Worm (Caenorhabditis elegans): ENCODE data around the gene F20G2.5.

The F20G2.5 gene

ce11 chrV:13739901-13740300 lies 31.4 kb upstream of the F20G2.5 start:
- TF ChIP-seq egl-27 (tag; optimal IDR thresholded peaks at IDR 0.05): no peak
- TF ChIP-seq fos-1 (tag; optimal IDR thresholded peaks at IDR 0.05): peak; percentile 51
- TF ChIP-seq sma-9 (GFP tag; optimal IDR thresholded peaks at IDR 0.05): peak; percentile 40
- no peak for TF ChIP-seq sma-9 (tag; optimal IDR thresholded peaks at IDR 0.05)

ce11 chrV:13744901-13745300 lies 26.4 kb upstream of the F20G2.5 start, which contains the start of gene F35E12.9:
TSS of gene F35E12.9 (minus strand) at chrV:13745127.
- no peak for TF ChIP-seq nhr-129 (tag; optimal IDR thresholded peaks at IDR 0.05)
- TF ChIP-seq lin-11 (tag; optimal IDR thresholded peaks at IDR 0.05): no peak
- TF ChIP-seq elt-1 (tag; optimal IDR thresholded peaks at IDR 0.05): no peak
- no peak for TF ChIP-seq mdl-1 (tag; optimal IDR thresholded peaks at IDR 0.05)
- TF ChIP-seq gmeb-1 (tag; optimal IDR thresholded peaks at IDR 0.05): peak; percentile 40
- peak; percentile 3 for TF ChIP-seq F13H6.1 (tag; optimal IDR thresholded peaks at IDR 0.05)
- TF ChIP-seq fos-1 (tag; optimal IDR thresholded peaks at IDR 0.05): peak; percentile 98
- TF ChIP-seq sma-9 (GFP tag; optimal IDR thresholded peaks at IDR 0.05): peak; percentile 22
- no peak for TF ChIP-seq sma-9 (tag; optimal IDR thresholded peaks at IDR 0.05)
- peak; percentile 46 for TF ChIP-seq skn-1 (tag; optimal IDR thresholded peaks at IDR 0.05)
- peak; percentile 20 for TF ChIP-seq crh-2 (tag; optimal IDR thresholded peaks at IDR 0.05)

- no peak for TF ChIP-seq sma-3 (GFP tag; optimal IDR thresholded peaks at IDR 0.05)
- TF ChIP-seq nhr-21 (tag; optimal IDR thresholded peaks at IDR 0.05): no peak
- TF ChIP-seq nhr-10 (tag; optimal IDR thresholded peaks at IDR 0.05): no peak
- no peak for TF ChIP-seq mbf-1 (tag; optimal IDR thresholded peaks at IDR 0.05)
- TF ChIP-seq ceh-82 (tag; optimal IDR thresholded peaks at IDR 0.05): no peak
Observed at ce11 chrV:13748658-13749057, 22.7 kb upstream of the F20G2.5 start, which contains the start of gene F35E12.10. TSS of gene F35E12.10 (minus strand) at chrV:13748758.

- TF ChIP-seq nhr-11 (tag; optimal IDR thresholded peaks at IDR 0.05): no peak
- no peak for TF ChIP-seq zag-1 (tag; optimal IDR thresholded peaks at IDR 0.05)
- no peak for TF ChIP-seq sma-3 (GFP tag; optimal IDR thresholded peaks at IDR 0.05)
- TF ChIP-seq Y55F3AM.14 (GFP tag; optimal IDR thresholded peaks at IDR 0.05): no peak
- TF ChIP-seq crh-2 (tag; optimal IDR thresholded peaks at IDR 0.05): no peak
- TF ChIP-seq fos-1 (tag; optimal IDR thresholded peaks at IDR 0.05): peak; percentile 63
- no peak for TF ChIP-seq elt-3 (tag; optimal IDR thresholded peaks at IDR 0.05)
- TF ChIP-seq nhr-6 (tag; optimal IDR thresholded peaks at IDR 0.05): no peak
- no peak for TF ChIP-seq ztf-11 (tag; optimal IDR thresholded peaks at IDR 0.05)
- peak; percentile 37 for TF ChIP-seq sma-9 (GFP tag; optimal IDR thresholded peaks at IDR 0.05)
- no peak for TF ChIP-seq sma-9 (tag; optimal IDR thresholded peaks at IDR 0.05)
- no peak for TF ChIP-seq elt-1 (tag; optimal IDR thresholded peaks at IDR 0.05)
- TF ChIP-seq nhr-129 (tag; optimal IDR thresholded peaks at IDR 0.05): no peak
Observed at ce11 chrV:13751811-13752210, 19.5 kb upstream of the F20G2.5 start, which contains the start of gene cld-9. TSS of gene cld-9 (minus strand) at chrV:13751891.

- no peak for TF ChIP-seq lsy-2 (tag; optimal IDR thresholded peaks at IDR 0.05)
- TF ChIP-seq ztf-4 (tag; optimal IDR thresholded peaks at IDR 0.05): no peak
- no peak for TF ChIP-seq unc-39 (tag; optimal IDR thresholded peaks at IDR 0.05)
- TF ChIP-seq ceh-82 (tag; optimal IDR thresholded peaks at IDR 0.05): no peak
- TF ChIP-seq ZK546.5 (tag; optimal IDR thresholded peaks at IDR 0.05): no peak
Observed at ce11 chrV:13753481-13753880, 17.8 kb upstream of the F20G2.5 start, which contains the start of gene F20G2.1. TSS of gene F20G2.1 (minus strand) at chrV:13753581.

- TF ChIP-seq nhr-25 (tag; optimal IDR thresholded peaks at IDR 0.05) (peak; percentile 11), fos-1 (tag; optimal IDR thresholded peaks at IDR 0.05) (peak; percentile 32), skn-1 (tag; optimal IDR thresholded peaks at IDR 0.05) (peak; percentile 54), ztf-4 (tag; optimal IDR thresholded peaks at IDR 0.05) (no peak), ceh-16 (tag; optimal IDR thresholded peaks at IDR 0.05) (no peak), sma-9 (GFP tag; optimal IDR thresholded peaks at IDR 0.05) (peak; percentile 13), sma-9 (tag; optimal IDR thresholded peaks at IDR 0.05) (no peak), C34F6.9 (tag; optimal IDR thresholded peaks at IDR 0.05) (peak; percentile 30), mdl-1 (tag; optimal IDR thresholded peaks at IDR 0.05) (no peak), F13H6.1 (tag; optimal IDR thresholded peaks at IDR 0.05) (peak; percentile 12)
Observed at ce11 chrV:13756359-13757091, 14.8 kb upstream of the F20G2.5 start, which contains the start of gene F20G2.2. TSS of gene F20G2.2 (minus strand) at chrV:13756409.
